Worm (Caenorhabditis elegans): Measurements from ENCODE around the gene nhr-232.

nhr-232 gene

ce11 chrV:10244018-10244720 lies 11.8 kb upstream of the nhr-232 start (continued):
- TF ChIP-seq D1046.2 (GFP tag; IDR thresholded peaks at IDR 0.05) (no peak), php-3 (GFP tag; IDR thresholded peaks at IDR 0.05) (peak; percentile 86)

- TF ChIP-seq lsy-2 (tag; optimal IDR thresholded peaks at IDR 0.05) (no peak), pqm-1 (tag; optimal IDR thresholded peaks at IDR 0.05) (peak; percentile 22), nhr-77 (tag; optimal IDR thresholded peaks at IDR 0.05) (peak; percentile 34), daf-16 (GFP tag; optimal IDR thresholded peaks at IDR 0.05) (no peak), daf-16 (tag; optimal IDR thresholded peaks at IDR 0.05) (peak; percentile 100), hlh-11 (tag; optimal IDR thresholded peaks at IDR 0.05) (peak; percentile 45), dve-1 (tag; optimal IDR thresholded peaks at IDR 0.05; ENCODE audit: insufficient read depth) (peak; percentile 53), mxl-3 (GFP tag; optimal IDR thresholded peaks at IDR 0.05) (no peak), nhr-28 (tag; optimal IDR thresholded peaks at IDR 0.05) (peak; percentile 69)
Observed at ce11 chrV:10245615-10246014, 10.4 kb upstream of the nhr-232 start.

- TF ChIP-seq ctbp-1 (GFP tag; IDR thresholded peaks at IDR 0.05) (peak; percentile 40; the same call in 1 of the 2 replicates), dpl-1 (GFP tag; optimal IDR thresholded peaks at IDR 0.05) (peak; percentile 17), F10B5.3 (tag; optimal IDR thresholded peaks at IDR 0.05) (no peak), dmd-9 (GFP tag; IDR thresholded peaks at IDR 0.05) (no peak), mep-1 (tag; optimal IDR thresholded peaks at IDR 0.05) (peak; percentile 57), madf-5 (GFP tag; IDR thresholded peaks at IDR 0.05) (0 out of 4 replicates have a peak, but pooled peaks of 1 of the 2 experiments have one; percentile 27), unc-130 (GFP tag; optimal IDR thresholded peaks at IDR 0.05) (peak; percentile 42), D1046.2 (GFP tag; IDR thresholded peaks at IDR 0.05) (no peak), nhr-41 (GFP tag; IDR thresholded peaks at IDR 0.05) (no peak), ztf-7 (tag; optimal IDR thresholded peaks at IDR 0.05) (no peak), ZK337.2 (GFP tag; IDR thresholded peaks at IDR 0.05) (0 out of 2 replicates have a peak, but pooled peaks have one; percentile 23), nhr-6 (tag; optimal IDR thresholded peaks at IDR 0.05) (no peak), lin-38 (GFP tag; IDR thresholded peaks at IDR 0.05) (no peak), aha-1 (tag) (peak; percentile 96), daf-16 (GFP tag; optimal IDR thresholded peaks at IDR 0.05) (peak in 1 of 2 experiments; percentile 52), daf-16 (tag; optimal IDR thresholded peaks at IDR 0.05) (peak; percentile 82), mxl-3 (GFP tag; optimal IDR thresholded peaks at IDR 0.05) (peak; percentile 20), lsy-2 (tag; optimal IDR thresholded peaks at IDR 0.05) (peak; percentile 28 to 47), mdl-1 (tag; optimal IDR thresholded peaks at IDR 0.05) (peak; percentile 22 to 98), egl-43 (GFP tag; IDR thresholded peaks at IDR 0.05) (no peak), fkh-10 (GFP tag; optimal IDR thresholded peaks at IDR 0.05) (peak; percentile 87), hlh-30 (tag; optimal IDR thresholded peaks at IDR 0.05; ENCODE audit: insufficient read depth) (peak; percentile 88), lin-29 (GFP tag; IDR thresholded peaks at IDR 0.05) (no peak), rbr-2 (tag; optimal IDR thresholded peaks at IDR 0.05) (peak; percentile 53), dve-1 (tag; optimal IDR thresholded peaks at IDR 0.05; ENCODE audit: insufficient read depth) (peak; percentile 40), lin-15B (tag; optimal IDR thresholded peaks at IDR 0.05) (no peak), dmd-6 (GFP tag; IDR thresholded peaks at IDR 0.05) (peak; percentile 33; the same call in 1 of the 2 replicates), hif-1 (tag; optimal IDR thresholded peaks at IDR 0.05) (peak in 1 of 2 experiments; percentile 19), nhr-28 (tag; optimal IDR thresholded peaks at IDR 0.05) (peak; percentile 78), snpc-4 (tag; optimal IDR thresholded peaks at IDR 0.05) (no peak), unc-62 (GFP tag; optimal IDR thresholded peaks at IDR 0.05 in 1 of 2) (peak in 1 of 2 experiments; percentile 95), unc-62 (tag; optimal IDR thresholded peaks at IDR 0.05) (no peak), zfp-2 (tag; optimal IDR thresholded peaks at IDR 0.05) (no peak), hlh-11 (tag; optimal IDR thresholded peaks at IDR 0.05) (peak; percentile 40), mes-2 (tag; optimal IDR thresholded peaks at IDR 0.05; ENCODE audit: poor library complexity, severe bottlenecking) (peak; percentile 57), F37D6.2 (tag; optimal IDR thresholded peaks at IDR 0.05) (no peak), zfp-3 (GFP tag; conservative IDR thresholded peaks at IDR 0.05) (no peak), nhr-11 (tag; optimal IDR thresholded peaks at IDR 0.05) (peak; percentile 78)
Observed at ce11 chrV:10246443-10246885, 9.5 kb upstream of the nhr-232 start.
